Fruit fly (Drosophila melanogaster) whole organism, embryonic: Measurements from ENCODE around the gene CG15208.
A peak's percentile ranks its signal among the peaks of the same experiment; 100 is the strongest.

ENCODE experiments used
- BtbVII ChIP-seq: fragments of 200-800 bp; sonication (Bioruptor generic); optimal IDR thresholded peaks from 3 replicates; lab custom pipeline; 2017; ENCODE audit warnings: missing biosample characterization, mild to moderate bottlenecking, missing genetic modification characterization
- CG10565 ChIP-seq: fragments of 200-800 bp; sonication (Bioruptor generic); optimal IDR thresholded peaks from 3 replicates; lab custom pipeline; 2016; ENCODE audit warnings: missing biosample characterization, mild to moderate bottlenecking, missing genetic modification characterization
- CG10979 ChIP-seq: fragments of 200-800 bp; sonication (Bioruptor generic); optimal IDR thresholded peaks from 2 replicates; lab custom pipeline; 2018; ENCODE audit warnings: missing biosample characterization, mild to moderate bottlenecking, missing genetic modification characterization, moderate library complexity
- CG13123 ChIP-seq: fragments of 200-800 bp; sonication (Bioruptor generic); optimal IDR thresholded peaks from 2 replicates; lab custom pipeline; 2016; ENCODE audit warnings: missing biosample characterization, missing genetic modification characterization
- CG13287 ChIP-seq: fragments of 200-800 bp; sonication (Bioruptor generic); IDR thresholded peaks from 2 replicates; pipeline ENCODE4 v1.3.6; 2022; ENCODE audit warnings: missing biosample characterization, missing genetic modification characterization; ENCODE audit not compliant: partially characterized antibody
- CG15073 ChIP-seq: fragments of 200-800 bp; sonication (Bioruptor generic); optimal IDR thresholded peaks from 2 replicates; lab custom pipeline; 2016; ENCODE audit warnings: missing biosample characterization, missing genetic modification characterization
- CG15479 ChIP-seq: fragments of 200-800 bp; sonication (Bioruptor generic); optimal IDR thresholded peaks from 3 replicates; lab custom pipeline; 2019; ENCODE audit warnings: missing biosample characterization, mild to moderate bottlenecking, missing genetic modification characterization, moderate library complexity
- CG17568 ChIP-seq: fragments of 200-800 bp; sonication (Bioruptor generic); optimal IDR thresholded peaks from 2 replicates; lab custom pipeline; 2018; ENCODE audit warnings: missing biosample characterization, mild to moderate bottlenecking, missing genetic modification characterization, moderate library complexity
- CG30020 ChIP-seq: fragments of 200-800 bp; optimal IDR thresholded peaks from 2 replicates; lab custom pipeline; 2019; ENCODE audit warnings: missing biosample characterization, mild to moderate bottlenecking, missing genetic modification characterization, moderate library complexity
- CG32532 ChIP-seq: fragments of 200-800 bp; sonication (Bioruptor generic); IDR thresholded peaks from 2 replicates; pipeline ENCODE4 v1.3.6; 2022; ENCODE audit warnings: missing biosample characterization, missing genetic modification characterization
- CG7786 ChIP-seq: fragments of 200-800 bp; sonication (Bioruptor generic); optimal IDR thresholded peaks from 2 replicates; lab custom pipeline; 2016; ENCODE audit warnings: missing biosample characterization, missing genetic modification characterization
- CG8478 ChIP-seq: fragments of >200 bp; optimal IDR thresholded peaks from 2 replicates; lab custom pipeline; 2018
- CrebB ChIP-seq: fragments of 200-800 bp; sonication (Bioruptor generic); optimal IDR thresholded peaks from 3 replicates; lab custom pipeline; 2018; ENCODE audit warnings: missing biosample characterization, mild to moderate bottlenecking, missing genetic modification characterization
- D ChIP-seq, 2 experiments: fragments of 200-800 bp in 1 of 2; fragments of >200 bp in 1 of 2; sonication (Bioruptor generic) in 1 of 2; optimal IDR thresholded peaks; 2 replicates in 1 of 2; 3 replicates in 1 of 2; lab custom pipeline; 2017; ENCODE audit warnings: mild to moderate bottlenecking in 1 of 2, missing biosample characterization in 1 of 2, missing genetic modification characterization in 1 of 2, missing genetic modification reagents in 1 of 2
- Ets65A ChIP-seq: fragments of 200-800 bp; sonication (Bioruptor generic); peaks from one replicate; lab custom pipeline; 2016; ENCODE audit warnings: missing biosample characterization, missing genetic modification characterization
- Hsf ChIP-seq: fragments of 200-800 bp; sonication (Bioruptor generic); optimal IDR thresholded peaks from 3 replicates; lab custom pipeline; 2016; ENCODE audit warnings: missing biosample characterization, missing genetic modification characterization
- MESR4 ChIP-seq: fragments of 200-800 bp; sonication (Bioruptor generic); optimal IDR thresholded peaks from 2 replicates; lab custom pipeline; 2018; ENCODE audit warnings: missing biosample characterization, mild to moderate bottlenecking, missing genetic modification characterization, moderate library complexity
- Meics ChIP-seq: fragments of 200-800 bp; sonication (Bioruptor generic); optimal IDR thresholded peaks from 2 replicates; lab custom pipeline; 2017; ENCODE audit warnings: missing biosample characterization, mild to moderate bottlenecking, missing genetic modification characterization
- NFAT ChIP-seq: fragments of 200-800 bp; sonication (Bioruptor generic); IDR thresholded peaks from 2 replicates; pipeline ENCODE4 v1.3.6; 2022; ENCODE audit warnings: missing biosample characterization, missing genetic modification characterization
- Nf-YC ChIP-seq: fragments of 200-800 bp; optimal IDR thresholded peaks from 3 replicates; lab custom pipeline; 2019; ENCODE audit warnings: missing biosample characterization, mild to moderate bottlenecking, missing genetic modification characterization, moderate library complexity
- Oaz ChIP-seq: fragments of 200-800 bp; sonication (Bioruptor generic); IDR thresholded peaks from 2 replicates; pipeline ENCODE4 v1.3.6; 2022; ENCODE audit warnings: missing biosample characterization, missing genetic modification characterization
- Pdp1 ChIP-seq, 2 experiments: fragments of 200-800 bp; sonication (Bioruptor generic); optimal IDR thresholded peaks; 3 replicates each; lab custom pipeline; 2016; ENCODE audit warnings: missing biosample characterization in 2 of 2, missing genetic modification characterization in 2 of 2, mild to moderate bottlenecking in 1 of 2, moderate library complexity in 1 of 2
- Sin3A ChIP-seq: fragments of >200 bp; optimal IDR thresholded peaks from 2 replicates; lab custom pipeline; 2018
- Taf1 ChIP-seq: fragments of 200-800 bp; sonication (Bioruptor generic); IDR thresholded peaks from 2 replicates; pipeline ENCODE4 v1.3.6; 2022; ENCODE audit warnings: missing biosample characterization, missing genetic modification characterization
- Xrp1 ChIP-seq: fragments of 200-800 bp; sonication (Bioruptor generic); IDR thresholded peaks from 2 replicates; pipeline ENCODE4 v1.3.6; 2022; ENCODE audit warnings: missing biosample characterization, missing genetic modification characterization
- YL-1 ChIP-seq: fragments of 200-800 bp; sonication (Bioruptor generic); optimal IDR thresholded peaks from 3 replicates; lab custom pipeline; 2017; ENCODE audit warnings: missing biosample characterization, mild to moderate bottlenecking, missing genetic modification characterization
- az2 ChIP-seq: fragments of 200-800 bp; sonication (Bioruptor generic); optimal IDR thresholded peaks from 3 replicates; lab custom pipeline; 2016; ENCODE audit warnings: missing biosample characterization, missing genetic modification characterization
- bab2 ChIP-seq: fragments of 200-800 bp; sonication (Bioruptor generic); optimal IDR thresholded peaks from 2 replicates; lab custom pipeline; 2016; ENCODE audit warnings: missing biosample characterization, missing genetic modification characterization
- bsh ChIP-seq, 2 experiments: fragments of 200-800 bp; sonication (Bioruptor generic); optimal IDR thresholded peaks; 2 replicates each; lab custom pipeline; 2017 to 2018; ENCODE audit warnings: mild to moderate bottlenecking in 2 of 2, missing biosample characterization in 2 of 2, missing genetic modification characterization in 2 of 2, moderate library complexity in 1 of 2
- cato ChIP-seq: fragments of 200-800 bp; sonication (Bioruptor generic); optimal IDR thresholded peaks from 2 replicates; lab custom pipeline; 2016; ENCODE audit warnings: missing biosample characterization, missing genetic modification characterization, borderline replicate concordance
- cg ChIP-seq: fragments of 200-800 bp; sonication (Bioruptor generic); optimal IDR thresholded peaks from 3 replicates; lab custom pipeline; 2019; ENCODE audit warnings: missing biosample characterization, mild to moderate bottlenecking, missing genetic modification characterization, moderate library complexity
- ci ChIP-seq: fragments of 200-800 bp; sonication (Bioruptor generic); IDR thresholded peaks from 3 replicates; pipeline ENCODE4 v1.3.6; 2022; ENCODE audit warnings: missing biosample characterization, missing genetic modification characterization
- crol ChIP-seq: fragments of 200-800 bp; sonication (Bioruptor generic); IDR thresholded peaks from 2 replicates; pipeline ENCODE4 v1.3.6; 2022; ENCODE audit warnings: missing biosample characterization, missing genetic modification characterization
- ewg ChIP-seq: fragments of 200-800 bp; sonication (Bioruptor generic); optimal IDR thresholded peaks from 3 replicates; lab custom pipeline; 2017; ENCODE audit warnings: mild to moderate bottlenecking, missing biosample characterization, missing genetic modification reagents, missing genetic modification characterization
- exex ChIP-seq: fragments of 200-800 bp; sonication (Bioruptor generic); optimal IDR thresholded peaks from 4 replicates; lab custom pipeline; 2018; ENCODE audit warnings: missing biosample characterization, mild to moderate bottlenecking, missing genetic modification characterization, moderate library complexity
- gsb-n ChIP-seq: fragments of 200-800 bp; sonication (Bioruptor generic); optimal IDR thresholded peaks from 3 replicates; lab custom pipeline; 2018; ENCODE audit warnings: missing biosample characterization, mild to moderate bottlenecking, missing genetic modification characterization
- ken ChIP-seq: fragments of 200-800 bp; sonication (Bioruptor generic); IDR thresholded peaks from 3 replicates; pipeline ENCODE4 v1.3.6; 2022; ENCODE audit warnings: missing biosample characterization, missing genetic modification characterization
- lilli ChIP-seq: fragments of 200-800 bp; sonication (Bioruptor generic); optimal IDR thresholded peaks from 3 replicates; lab custom pipeline; 2016; ENCODE audit warnings: missing biosample characterization, missing genetic modification characterization
- nerfin-2 ChIP-seq: fragments of 200-800 bp; sonication (Bioruptor generic); IDR thresholded peaks from 2 replicates; pipeline ENCODE4 v1.3.6; 2022; ENCODE audit warnings: missing biosample characterization, missing genetic modification characterization; ENCODE audit not compliant: partially characterized antibody
- nmo ChIP-seq: fragments of 200-800 bp; sonication (Bioruptor generic); optimal IDR thresholded peaks from 2 replicates; lab custom pipeline; 2018; ENCODE audit warnings: missing biosample characterization, mild to moderate bottlenecking, missing genetic modification characterization, moderate library complexity
- org-1 ChIP-seq: fragments of 200-800 bp; sonication (Bioruptor generic); optimal IDR thresholded peaks from 2 replicates; lab custom pipeline; 2017; ENCODE audit warnings: missing biosample characterization, missing genetic modification characterization
- pho ChIP-seq: fragments of 200-800 bp; sonication (Bioruptor generic); optimal IDR thresholded peaks from 2 replicates; lab custom pipeline; 2016; ENCODE audit warnings: missing biosample characterization, missing genetic modification characterization
- phol ChIP-seq: fragments of 200-800 bp; sonication (Bioruptor generic); optimal IDR thresholded peaks from 3 replicates; lab custom pipeline; 2018; ENCODE audit warnings: missing biosample characterization, mild to moderate bottlenecking, missing genetic modification characterization, moderate library complexity
- pros ChIP-seq: fragments of 200-800 bp; sonication (Bioruptor generic); optimal IDR thresholded peaks from 3 replicates; lab custom pipeline; 2019; ENCODE audit warnings: missing biosample characterization, mild to moderate bottlenecking, missing genetic modification characterization, moderate library complexity
- sd ChIP-seq: fragments of 200-800 bp; sonication (Bioruptor generic); optimal IDR thresholded peaks from 3 replicates; lab custom pipeline; 2018; ENCODE audit warnings: missing biosample characterization, mild to moderate bottlenecking, missing genetic modification characterization, moderate library complexity
- slou ChIP-seq: fragments of 200-800 bp; sonication (Bioruptor generic); optimal IDR thresholded peaks from 3 replicates; lab custom pipeline; 2016; ENCODE audit warnings: missing biosample characterization, missing genetic modification characterization
- sr ChIP-seq: fragments of 200-800 bp; sonication (Bioruptor generic); IDR thresholded peaks from 3 replicates; pipeline ENCODE4 v1.3.6; 2022; ENCODE audit warnings: missing biosample characterization, missing genetic modification characterization
- stc ChIP-seq: fragments of 200-800 bp; sonication (Bioruptor generic); IDR thresholded peaks from 2 replicates; pipeline ENCODE4 v1.3.6; 2022; ENCODE audit warnings: missing biosample characterization, missing genetic modification characterization
- usp ChIP-seq: fragments of >200 bp; optimal IDR thresholded peaks from 2 replicates; lab custom pipeline; 2017; ENCODE audit warnings: missing biosample characterization, missing genetic modification characterization
- zen ChIP-seq: fragments of 200-800 bp; sonication (Bioruptor generic); optimal IDR thresholded peaks from 3 replicates; lab custom pipeline; 2018; ENCODE audit warnings: missing biosample characterization, mild to moderate bottlenecking, missing genetic modification characterization, moderate library complexity

CG15208 gene

dm6 chrX:10857376-10857775, 42.4 kb upstream of the CG15208 start, which contains the start of the genes sofe and CG2186 (continued):
- TF ChIP-seq Ets65A (GFP tag; lab: Kevin White, UChicago) (peak; percentile 53), CG30020 (tag; lab: Kevin White, UChicago) (peak; percentile 45), pho (GFP tag; lab: Kevin White, UChicago) (peak; percentile 44), CG13287 (GFP tag; lab: Robert Waterston, UW) (peak; percentile 91), NFAT (GFP tag; lab: Robert Waterston, UW) (no peak), usp (GFP tag; lab: Kevin White, UChicago) (no peak), stc (no peak)

- TF ChIP-seq Taf1 (GFP tag; lab: Robert Waterston, UW) = no peak
- TF ChIP-seq Xrp1 (GFP tag; lab: Robert Waterston, UW) = no peak
- no peak for TF ChIP-seq nerfin-2
- no peak for TF ChIP-seq ken (GFP tag; lab: Robert Waterston, UW)
- no peak for TF ChIP-seq CG10979 (tag; lab: Kevin White, UChicago)
- TF ChIP-seq Pdp1 (GFP tag; optimal IDR thresholded peaks at IDR 0.05; lab: Kevin White, UChicago) = peak in 1 of 2 experiments; percentile 18
- TF ChIP-seq Nf-YC (tag; lab: Kevin White, UChicago) = no peak
- peak; percentile 96 for TF ChIP-seq cg (GFP tag; lab: Kevin White, UChicago)
- TF ChIP-seq CG10565 (GFP tag; lab: Kevin White, UChicago) = no peak
- no peak for TF ChIP-seq CG15073 (GFP tag; lab: Kevin White, UChicago)
- no peak for TF ChIP-seq ewg
- peak; percentile 62 for TF ChIP-seq YL-1 (GFP tag; lab: Kevin White, UChicago)
- no peak for TF ChIP-seq Oaz (GFP tag; lab: Robert Waterston, UW)
- TF ChIP-seq CG13123 (GFP tag; lab: Kevin White, UChicago) = no peak
- TF ChIP-seq CG8478 = peak; percentile 76
- peak; percentile 14 for TF ChIP-seq Sin3A (lab: Kevin White, UChicago)
- TF ChIP-seq gsb-n (tag; lab: Kevin White, UChicago) = no peak
- TF ChIP-seq CG15479 (GFP tag; lab: Kevin White, UChicago) = no peak
- no peak for TF ChIP-seq CG32532 (GFP tag; lab: Robert Waterston, UW)
- peak; percentile 6 for TF ChIP-seq D (optimal IDR thresholded peaks at IDR 0.05; lab: Kevin White, UChicago)
- no peak for TF ChIP-seq D (GFP tag; optimal IDR thresholded peaks at IDR 0.05; lab: Kevin White, UChicago)
- no peak for TF ChIP-seq Meics (GFP tag; lab: Kevin White, UChicago)
- TF ChIP-seq slou (GFP tag; lab: Kevin White, UChicago) = no peak
- TF ChIP-seq sr (GFP tag; lab: Robert Waterston, UW) = peak; percentile 75
- no peak for TF ChIP-seq phol (tag; lab: Kevin White, UChicago)
- no peak for TF ChIP-seq CG17568 (GFP tag; lab: Kevin White, UChicago)
- TF ChIP-seq bab2 (GFP tag; lab: Kevin White, UChicago) = no peak
- TF ChIP-seq cato (GFP tag; lab: Kevin White, UChicago) = no peak
- TF ChIP-seq CrebB (tag; lab: Kevin White, UChicago) = no peak
- no peak for TF ChIP-seq zen (tag; lab: Kevin White, UChicago)
- TF ChIP-seq MESR4 (GFP tag; lab: Kevin White, UChicago) = peak; percentile 81
- TF ChIP-seq org-1 (GFP tag; lab: Kevin White, UChicago) = no peak
- TF ChIP-seq ci (GFP tag; lab: Robert Waterston, UW) = no peak
- no peak for TF ChIP-seq CG7786
- TF ChIP-seq crol (GFP tag; lab: Robert Waterston, UW) = peak; percentile 85
- TF ChIP-seq exex (tag; lab: Kevin White, UChicago) = no peak
- no peak for TF ChIP-seq pros (GFP tag; lab: Kevin White, UChicago)
- peak; percentile 14 for TF ChIP-seq sd (tag; lab: Kevin White, UChicago)
- TF ChIP-seq bsh (GFP tag; optimal IDR thresholded peaks at IDR 0.05; lab: Kevin White, UChicago) = no peak
- no peak for TF ChIP-seq BtbVII (GFP tag; lab: Kevin White, UChicago)
- no peak for TF ChIP-seq Hsf (GFP tag; lab: Kevin White, UChicago)
- TF ChIP-seq nmo = no peak
- TF ChIP-seq az2 (GFP tag; lab: Kevin White, UChicago) = no peak
- no peak for TF ChIP-seq lilli
Measured at dm6 chrX:10857853-10858252, 41.9 kb upstream of the CG15208 start.
